Fruit fly (Drosophila melanogaster) whole organism, adult: Measurements from ENCODE around the gene gb.

Source experiments
- CG11617 ChIP-seq: fragments of 200-800 bp; sonication (Bioruptor generic); optimal IDR thresholded peaks from 2 replicates; lab custom pipeline; 2017; ENCODE audit warnings: mild to moderate bottlenecking, missing biosample characterization, missing genetic modification reagents, missing genetic modification characterization
- CG12768 ChIP-seq: fragments of 200-800 bp; sonication (Bioruptor generic); optimal IDR thresholded peaks from 2 replicates; lab custom pipeline; 2017; ENCODE audit warnings: missing biosample characterization, missing genetic modification characterization, mild to moderate bottlenecking, moderate library complexity, missing genetic modification reagents
- CG14711 ChIP-seq: fragments of 200-800 bp; sonication (Bioruptor generic); optimal IDR thresholded peaks from 2 replicates; lab custom pipeline; 2018; ENCODE audit warnings: missing biosample characterization, mild to moderate bottlenecking, missing genetic modification characterization, moderate library complexity
- CG1620 ChIP-seq: fragments of 200-800 bp; sonication (Bioruptor generic); optimal IDR thresholded peaks from 2 replicates; lab custom pipeline; 2016; ENCODE audit warnings: missing biosample characterization, missing genetic modification characterization
- CG33017 ChIP-seq: fragments of 200-800 bp; sonication (Bioruptor generic); optimal IDR thresholded peaks from 2 replicates; lab custom pipeline; 2018; ENCODE audit warnings: missing biosample characterization, mild to moderate bottlenecking, missing genetic modification characterization, moderate library complexity
- CG5204 ChIP-seq: fragments of 200-800 bp; sonication (Bioruptor generic); optimal IDR thresholded peaks from 2 replicates; lab custom pipeline; 2016; ENCODE audit warnings: missing biosample characterization, missing genetic modification characterization
- CG7045 ChIP-seq: fragments of 200-800 bp; sonication (Bioruptor generic); optimal IDR thresholded peaks from 2 replicates; lab custom pipeline; 2017; ENCODE audit warnings: missing biosample characterization, mild to moderate bottlenecking, missing genetic modification characterization
- CG7101 ChIP-seq: fragments of 200-800 bp; sonication (Bioruptor generic); optimal IDR thresholded peaks from 2 replicates; lab custom pipeline; 2018; ENCODE audit warnings: missing biosample characterization, mild to moderate bottlenecking, missing genetic modification characterization, moderate library complexity
- Clk ChIP-seq: fragments of 200-800 bp; sonication (Bioruptor generic); optimal IDR thresholded peaks from 2 replicates; lab custom pipeline; 2017; ENCODE audit warnings: missing biosample characterization, missing genetic modification characterization
- Crg-1 ChIP-seq: fragments of 200-800 bp; sonication (Bioruptor generic); optimal IDR thresholded peaks from 2 replicates; lab custom pipeline; 2016; ENCODE audit warnings: missing biosample characterization, missing genetic modification characterization
- Hr96 ChIP-seq: fragments of 200-800 bp; sonication (Bioruptor generic); optimal IDR thresholded peaks from 2 replicates; lab custom pipeline; 2016; ENCODE audit warnings: missing biosample characterization, missing genetic modification characterization
- Mnt ChIP-seq: fragments of 200-800 bp; sonication (Bioruptor generic); optimal IDR thresholded peaks from 2 replicates; lab custom pipeline; 2016; ENCODE audit warnings: missing biosample characterization, mild to moderate bottlenecking, missing genetic modification characterization
- bab1 ChIP-seq: fragments of 200-800 bp; sonication (Bioruptor generic); optimal IDR thresholded peaks from 3 replicates; lab custom pipeline; 2019; ENCODE audit warnings: missing biosample characterization, mild to moderate bottlenecking, missing genetic modification characterization, moderate library complexity
- cic ChIP-seq: fragments of 200-800 bp; sonication (Bioruptor generic); optimal IDR thresholded peaks from 2 replicates; lab custom pipeline; 2017; ENCODE audit warnings: missing biosample characterization, mild to moderate bottlenecking, missing genetic modification characterization, moderate library complexity
- cnc ChIP-seq, 2 experiments: fragments of >200 bp; optimal IDR thresholded peaks; 2 replicates each; lab custom pipeline; 2017
- kay ChIP-seq: fragments of 200-800 bp; sonication (Bioruptor generic); peaks from one replicate; lab custom pipeline; 2016; ENCODE audit warnings: missing biosample characterization, missing genetic modification characterization, borderline replicate concordance
- ovo ChIP-seq: fragments of 200-800 bp; sonication (Bioruptor generic); optimal IDR thresholded peaks from 2 replicates; lab custom pipeline; 2016; ENCODE audit warnings: missing biosample characterization, missing genetic modification characterization
- pad ChIP-seq: fragments of 200-800 bp; sonication (Bioruptor generic); optimal IDR thresholded peaks from 3 replicates; lab custom pipeline; 2017; ENCODE audit warnings: missing biosample characterization, missing genetic modification characterization, mild to moderate bottlenecking, moderate library complexity, missing genetic modification reagents
- tj ChIP-seq: fragments of 200-800 bp; sonication (Bioruptor generic); optimal IDR thresholded peaks from 3 replicates; lab custom pipeline; 2017; ENCODE audit warnings: missing biosample characterization, mild to moderate bottlenecking, missing genetic modification characterization, moderate library complexity
- toe ChIP-seq: fragments of 200-800 bp; sonication (Bioruptor generic); optimal IDR thresholded peaks from 2 replicates; lab custom pipeline; 2016; ENCODE audit warnings: missing biosample characterization, missing genetic modification characterization

gb gene

DNA sequence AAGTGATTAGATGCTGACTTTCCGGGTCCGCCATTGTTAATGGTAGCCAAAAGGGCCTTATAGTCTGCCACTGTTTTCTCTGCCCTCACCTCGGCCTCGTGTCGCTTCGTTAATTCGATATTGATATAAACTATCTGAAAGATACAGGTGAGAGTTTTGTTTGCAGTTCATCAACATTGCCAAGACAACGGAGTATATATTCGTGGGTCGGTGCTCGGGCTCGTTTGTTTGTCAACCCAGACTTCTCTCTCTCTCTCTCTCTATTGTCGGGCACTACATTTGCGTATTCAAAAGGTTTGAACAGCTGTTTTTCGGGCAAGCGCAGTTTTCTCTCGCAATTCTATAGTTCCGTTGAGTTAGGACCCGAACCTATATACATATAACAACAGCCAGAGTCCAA lies 44.7 kb downstream of the gb start:
- TF ChIP-seq bab1, result no peak
- peak; percentile 8 for TF ChIP-seq CG14711 (tag; lab: Kevin White, UChicago)
- TF ChIP-seq toe (GFP tag; lab: Kevin White, UChicago), result no peak
- TF ChIP-seq CG7101, result no peak

DNA sequence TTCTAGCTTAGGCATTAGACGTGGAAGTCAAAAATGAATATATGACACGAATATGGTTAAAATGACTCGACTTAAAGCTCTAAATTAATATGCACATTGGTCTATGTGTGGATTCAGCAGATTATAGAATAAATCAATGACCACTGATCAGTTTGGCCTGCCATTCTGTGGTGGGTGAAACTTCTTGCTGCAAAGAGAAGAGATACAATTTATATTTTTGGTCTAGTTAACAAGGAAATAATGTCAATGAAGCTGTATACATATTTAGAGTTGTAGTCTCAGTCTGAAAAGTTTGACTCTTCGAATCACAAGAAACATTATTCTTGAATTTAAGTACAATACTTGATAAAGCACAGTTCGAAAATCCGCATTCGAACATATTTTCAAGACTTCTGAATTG lies 46.9 kb downstream of the gb start, which contains the start of gene CG43935:
TSS of gene CG43935 (plus strand) at position 301 of the 400 bp plus-strand sequence.
- TF ChIP-seq tj (no peak), CG11617 (GFP tag; lab: Kevin White, UChicago) (no peak), Clk (GFP tag; lab: Kevin White, UChicago) (no peak), CG33017 (tag; lab: Kevin White, UChicago) (no peak), toe (GFP tag; lab: Kevin White, UChicago) (no peak), Hr96 (GFP tag; lab: Kevin White, UChicago) (no peak), cnc (optimal IDR thresholded peaks at IDR 0.05; lab: Kevin White, UChicago) (no peak), CG1620 (no peak), CG7045 (GFP tag; lab: Kevin White, UChicago) (no peak), Crg-1 (GFP tag; lab: Kevin White, UChicago) (no peak), kay (GFP tag; lab: Kevin White, UChicago) (no peak), ovo (GFP tag; lab: Kevin White, UChicago) (no peak), CG12768 (GFP tag; lab: Kevin White, UChicago) (no peak)

DNA sequence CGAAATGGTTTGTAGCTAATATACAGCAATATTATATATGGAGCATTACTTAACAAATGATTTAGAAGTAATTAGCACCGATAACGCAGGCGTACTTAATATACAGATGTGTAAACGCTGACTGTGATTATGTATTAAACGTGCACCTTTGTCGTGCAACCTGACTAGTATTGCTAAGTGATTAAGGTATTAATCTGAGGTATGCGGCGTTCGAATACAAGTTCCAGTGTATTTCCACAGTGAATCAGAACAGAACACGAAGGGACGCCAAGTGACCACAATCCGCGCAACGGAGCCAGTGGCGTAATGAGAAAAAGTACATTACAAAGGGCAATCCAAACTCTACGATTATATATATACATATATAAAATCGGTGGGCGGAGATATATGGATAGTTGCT lies 48.0 kb downstream of the gb start, which contains the start of gene Nep5:
TSS of gene Nep5 (minus strand) at position 101 of the 400 bp plus-strand sequence.
- no peak for TF ChIP-seq Hr96 (GFP tag; lab: Kevin White, UChicago)
- TF ChIP-seq Mnt (GFP tag; lab: Kevin White, UChicago), result no peak
- TF ChIP-seq CG12768 (GFP tag; lab: Kevin White, UChicago), result no peak
- no peak for TF ChIP-seq CG7101
- TF ChIP-seq kay (GFP tag; lab: Kevin White, UChicago), result no peak
- TF ChIP-seq CG14711 (tag; lab: Kevin White, UChicago), result no peak
- no peak for TF ChIP-seq CG7045 (GFP tag; lab: Kevin White, UChicago)
- no peak for TF ChIP-seq cic (GFP tag; lab: Kevin White, UChicago)
- TF ChIP-seq toe (GFP tag; lab: Kevin White, UChicago), result no peak
- no peak for TF ChIP-seq CG33017 (tag; lab: Kevin White, UChicago)
- TF ChIP-seq pad (GFP tag; lab: Kevin White, UChicago), result no peak
- no peak for TF ChIP-seq CG5204 (GFP tag; lab: Kevin White, UChicago)
- TF ChIP-seq ovo (GFP tag; lab: Kevin White, UChicago), result no peak
- TF ChIP-seq Crg-1 (GFP tag; lab: Kevin White, UChicago), result no peak
- TF ChIP-seq CG1620, result no peak
- TF ChIP-seq Clk (GFP tag; lab: Kevin White, UChicago), result no peak

DNA sequence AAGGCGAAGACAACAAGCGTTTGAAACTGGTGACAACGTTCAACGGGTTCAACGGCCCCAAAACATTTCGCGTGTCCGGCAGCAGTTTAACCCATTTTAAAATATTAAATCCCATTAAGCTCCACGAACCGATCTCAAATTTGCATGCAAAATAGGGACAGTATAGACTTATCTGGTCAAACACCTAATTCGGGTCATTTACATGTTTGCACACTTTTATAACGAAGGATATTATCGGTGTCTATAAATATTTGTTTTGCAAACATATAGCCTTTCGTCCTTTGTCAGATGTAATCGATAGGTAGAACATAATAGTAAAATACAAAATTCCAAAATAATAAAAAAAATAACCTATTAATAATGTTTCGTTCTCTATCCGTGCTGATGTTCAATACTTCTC lies 50.2 kb downstream of the gb start, which contains the start of gene CG34292:
TSS of gene CG34292 (plus strand) at position 301 of the 400 bp plus-strand sequence.
- TF ChIP-seq toe (GFP tag; lab: Kevin White, UChicago) (no peak), CG5204 (GFP tag; lab: Kevin White, UChicago) (no peak)
